Worm (Caenorhabditis elegans) whole organism, L4 larva: ENCODE measurements around the gene asp-15.

Source experiments
- F49E8.2 ChIP-seq: sonication (generic microtip); optimal IDR thresholded peaks from 2 replicates; lab custom pipeline; 2016; ENCODE audit warnings: missing compliant biosample characterization, mild to moderate bottlenecking, missing genetic modification characterization, borderline replicate concordance
- aly-2 ChIP-seq: sonication (generic microtip); optimal IDR thresholded peaks from 2 replicates; lab custom pipeline; 2018; ENCODE audit warnings: missing biosample characterization, missing genetic modification characterization
- dve-1 ChIP-seq: sonication (generic microtip); optimal IDR thresholded peaks from 2 replicates; lab custom pipeline; 2017; ENCODE audit warnings: antibody characterized with exemption, mild to moderate bottlenecking, missing genetic modification characterization, missing compliant biosample characterization; ENCODE audit not compliant: insufficient read depth
- egl-27 ChIP-seq: sonication (generic microtip); optimal IDR thresholded peaks from 3 replicates; lab custom pipeline; 2017; ENCODE audit warnings: missing biosample characterization, missing genetic modification reagents, missing genetic modification characterization
- lin-15B ChIP-seq: fragments of 150-350 bp; sonication (generic microtip); optimal IDR thresholded peaks from 3 replicates; lab custom pipeline; 2014; ENCODE audit warnings: missing biosample characterization, missing genetic modification characterization
- lir-3 ChIP-seq: sonication (generic microtip); optimal IDR thresholded peaks from 2 replicates; lab custom pipeline; 2016; ENCODE audit warnings: mild to moderate bottlenecking, missing genetic modification characterization, missing compliant biosample characterization
- nhr-25 ChIP-seq: sonication (generic microtip); optimal IDR thresholded peaks from 2 replicates; lab custom pipeline; 2017; ENCODE audit warnings: missing genetic modification characterization, mild to moderate bottlenecking, missing compliant biosample characterization, antibody characterized with exemption, moderate library complexity, borderline replicate concordance; ENCODE audit not compliant: insufficient read depth
- nhr-28 ChIP-seq: fragments of 150-350 bp; optimal IDR thresholded peaks from 2 replicates; lab custom pipeline; 2014; ENCODE audit warnings: missing biosample characterization, missing genetic modification characterization
- nhr-6 ChIP-seq: fragments of 150-350 bp; optimal IDR thresholded peaks from 2 replicates; lab custom pipeline; 2014; ENCODE audit warnings: missing biosample characterization, missing genetic modification characterization
- spr-3 ChIP-seq: fragments of 200-800 bp; sonication (Bioruptor generic); optimal IDR thresholded peaks from 2 replicates; lab custom pipeline; 2018; ENCODE audit warnings: mild to moderate bottlenecking, missing genetic modification characterization, missing compliant biosample characterization
- zfp-2 ChIP-seq: sonication (generic microtip); optimal IDR thresholded peaks from 2 replicates; lab custom pipeline; 2016; ENCODE audit warnings: mild to moderate bottlenecking, missing genetic modification characterization, missing compliant biosample characterization

DNA sequence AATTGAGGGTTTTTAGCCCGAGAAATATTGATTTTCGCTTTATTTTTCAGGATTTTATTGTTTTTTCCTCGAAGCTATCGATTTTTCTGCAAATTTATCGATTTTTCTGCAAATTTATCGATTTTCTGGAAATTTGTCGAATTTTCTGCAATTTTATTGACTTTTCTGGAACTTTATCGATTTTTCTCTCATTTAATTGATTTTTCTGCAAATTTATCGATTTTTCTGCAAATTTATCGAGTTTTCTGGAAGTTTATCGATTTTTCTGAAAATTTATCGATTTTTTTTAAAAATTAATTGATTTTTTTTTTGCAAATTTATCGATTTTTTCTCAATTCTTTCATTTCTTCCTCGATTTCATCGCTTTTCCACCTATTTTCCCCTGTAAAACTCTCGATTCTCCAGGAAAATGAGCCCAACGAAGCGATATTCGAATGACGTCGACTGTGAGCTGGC lies 51.1 kb downstream of the asp-15 start, which contains the start of gene gtf-2F2:
- TF ChIP-seq lin-15B (tag; lab: Kevin White, UChicago) (no peak), spr-3 (GFP tag; lab: Kevin White, UChicago) (no peak), nhr-28 (no peak), egl-27 (tag; lab: Kevin White, UChicago) (no peak), zfp-2 (tag; lab: Kevin White, UChicago) (no peak), nhr-6 (tag; lab: Kevin White, UChicago) (no peak), nhr-25 (tag; lab: Kevin White, UChicago) (no peak), F49E8.2 (no peak), lir-3 (tag; lab: Kevin White, UChicago) (no peak), aly-2 (tag; lab: Kevin White, UChicago) (no peak), dve-1 (tag; lab: Kevin White, UChicago) (no peak)
